Worm (Caenorhabditis elegans): ENCODE results near the gene pcyt-2.2.

The pcyt-2.2 gene

ce11 chrX:7867307-7867706 is 16.8 kb upstream of the pcyt-2.2 start:
- no peak for TF ChIP-seq bed-3 (GFP tag; optimal IDR thresholded peaks at IDR 0.05)
- no peak for TF ChIP-seq unc-120 (tag; optimal IDR thresholded peaks at IDR 0.05; ENCODE audit: poor library complexity, severe bottlenecking)
- TF ChIP-seq unc-39 (tag; optimal IDR thresholded peaks at IDR 0.05): no peak
- no peak for TF ChIP-seq lin-13 (tag; optimal IDR thresholded peaks at IDR 0.05)
- TF ChIP-seq flh-1 (GFP tag; optimal IDR thresholded peaks at IDR 0.05): no peak
- no peak for TF ChIP-seq ztf-11 (tag; optimal IDR thresholded peaks at IDR 0.05)
- TF ChIP-seq ceh-39 (tag; optimal IDR thresholded peaks at IDR 0.05): no peak
- TF ChIP-seq nhr-76 (tag; optimal IDR thresholded peaks at IDR 0.05): no peak
- TF ChIP-seq hlh-1 (tag; optimal IDR thresholded peaks at IDR 0.05): no peak
- no peak for TF ChIP-seq nhr-2 (tag; optimal IDR thresholded peaks at IDR 0.05)
- no peak for TF ChIP-seq elt-1 (tag; optimal IDR thresholded peaks at IDR 0.05; ENCODE audit: borderline replicate concordance, insufficient read depth)
- TF ChIP-seq ces-1 (GFP tag; optimal IDR thresholded peaks at IDR 0.05): no peak
- no peak for TF ChIP-seq mab-5 (tag; optimal IDR thresholded peaks at IDR 0.05)
- TF ChIP-seq sem-2 (GFP tag; optimal IDR thresholded peaks at IDR 0.05): no peak
- no peak for TF ChIP-seq nhr-28 (tag; optimal IDR thresholded peaks at IDR 0.05)
- no peak for TF ChIP-seq tbx-8 (GFP tag; optimal IDR thresholded peaks at IDR 0.05)
- no peak for TF ChIP-seq lsy-2 (tag; optimal IDR thresholded peaks at IDR 0.05)

ce11 chrX:7873350-7873749 is 10.7 kb upstream of the pcyt-2.2 start:
- TF ChIP-seq ceh-83 (GFP tag; optimal IDR thresholded peaks at IDR 0.05): no peak
- no peak for TF ChIP-seq nhr-237 (tag; optimal IDR thresholded peaks at IDR 0.05)

- TF ChIP-seq unc-120 (tag; optimal IDR thresholded peaks at IDR 0.05; ENCODE audit: poor library complexity, severe bottlenecking): no peak
- no peak for TF ChIP-seq ceh-39 (tag; optimal IDR thresholded peaks at IDR 0.05)
- no peak for TF ChIP-seq ceh-43 (GFP tag; optimal IDR thresholded peaks at IDR 0.05)
- TF ChIP-seq mep-1 (tag; optimal IDR thresholded peaks at IDR 0.05): no peak
- TF ChIP-seq drap-1 (GFP tag; optimal IDR thresholded peaks at IDR 0.05): no peak
- no peak for TF ChIP-seq ceh-83 (GFP tag; optimal IDR thresholded peaks at IDR 0.05)
These were observed 8.2 kb upstream of the pcyt-2.2 start, which contains the start of gene cca-1 for ce11 chrX:7875854-7876253. cca-1 (minus strand) TSS chrX:7875954.

ce11 chrX:7880848-7881247 is 3.2 kb upstream of the pcyt-2.2 start, which contains the start of gene C39D10.8:
C39D10.8 (minus strand) TSS chrX:7880948.
- TF ChIP-seq nhr-237 (tag; optimal IDR thresholded peaks at IDR 0.05): no peak
- TF ChIP-seq elt-1 (tag; optimal IDR thresholded peaks at IDR 0.05; ENCODE audit: borderline replicate concordance, insufficient read depth): peak; percentile 54
- no peak for TF ChIP-seq snpc-4 (tag; optimal IDR thresholded peaks at IDR 0.05)
- TF ChIP-seq flh-1 (GFP tag; optimal IDR thresholded peaks at IDR 0.05): no peak

- TF ChIP-seq bed-3 (GFP tag; optimal IDR thresholded peaks at IDR 0.05): no peak
- TF ChIP-seq elt-3 (tag; optimal IDR thresholded peaks at IDR 0.05): no peak
- TF ChIP-seq lin-32 (GFP tag; optimal IDR thresholded peaks at IDR 0.05): no peak
- TF ChIP-seq sptf-1 (tag; optimal IDR thresholded peaks at IDR 0.05): no peak
- no peak for TF ChIP-seq hlh-1 (tag; optimal IDR thresholded peaks at IDR 0.05)
- no peak for TF ChIP-seq ham-2 (GFP tag; optimal IDR thresholded peaks at IDR 0.05)
These were observed 2.8 kb upstream of the pcyt-2.2 start for ce11 chrX:7881307-7881706.

ce11 chrX:7886200-7886599 is 2.1 kb downstream of the pcyt-2.2 start:
- TF ChIP-seq nhr-76 (tag; optimal IDR thresholded peaks at IDR 0.05): no peak

ce11 chrX:7888915-7889314 is 4.8 kb downstream of the pcyt-2.2 start, which contains the start of gene C39D10.2:
C39D10.2 (plus strand) TSS chrX:7889215.
- no peak for TF ChIP-seq ztf-11 (tag; optimal IDR thresholded peaks at IDR 0.05)

- TF ChIP-seq lsy-2 (tag; optimal IDR thresholded peaks at IDR 0.05) (no peak), unc-120 (tag; optimal IDR thresholded peaks at IDR 0.05; ENCODE audit: poor library complexity, severe bottlenecking) (no peak), nhr-12 (tag; optimal IDR thresholded peaks at IDR 0.05) (no peak), drap-1 (GFP tag; optimal IDR thresholded peaks at IDR 0.05) (no peak), sem-2 (GFP tag; optimal IDR thresholded peaks at IDR 0.05) (no peak), ceh-83 (GFP tag; optimal IDR thresholded peaks at IDR 0.05) (no peak), nhr-237 (tag; optimal IDR thresholded peaks at IDR 0.05) (no peak), hlh-1 (tag; optimal IDR thresholded peaks at IDR 0.05) (no peak), tbx-8 (GFP tag; optimal IDR thresholded peaks at IDR 0.05) (no peak), snpc-4 (tag; optimal IDR thresholded peaks at IDR 0.05) (no peak), ceh-43 (GFP tag; optimal IDR thresholded peaks at IDR 0.05) (no peak), flh-1 (GFP tag; optimal IDR thresholded peaks at IDR 0.05) (no peak), mab-5 (tag; optimal IDR thresholded peaks at IDR 0.05) (no peak), bed-3 (GFP tag; optimal IDR thresholded peaks at IDR 0.05) (no peak)
These were observed 8.2 kb downstream of the pcyt-2.2 start, which contains the start of gene C39D10.5 for ce11 chrX:7892296-7892695. C39D10.5 (minus strand) TSS chrX:7892396.
